Worm (Caenorhabditis elegans): ENCODE results near the gene D2023.4.
A peak's percentile ranks its signal among the peaks of the same experiment; 100 is the strongest.

Gene D2023.4

DNA sequence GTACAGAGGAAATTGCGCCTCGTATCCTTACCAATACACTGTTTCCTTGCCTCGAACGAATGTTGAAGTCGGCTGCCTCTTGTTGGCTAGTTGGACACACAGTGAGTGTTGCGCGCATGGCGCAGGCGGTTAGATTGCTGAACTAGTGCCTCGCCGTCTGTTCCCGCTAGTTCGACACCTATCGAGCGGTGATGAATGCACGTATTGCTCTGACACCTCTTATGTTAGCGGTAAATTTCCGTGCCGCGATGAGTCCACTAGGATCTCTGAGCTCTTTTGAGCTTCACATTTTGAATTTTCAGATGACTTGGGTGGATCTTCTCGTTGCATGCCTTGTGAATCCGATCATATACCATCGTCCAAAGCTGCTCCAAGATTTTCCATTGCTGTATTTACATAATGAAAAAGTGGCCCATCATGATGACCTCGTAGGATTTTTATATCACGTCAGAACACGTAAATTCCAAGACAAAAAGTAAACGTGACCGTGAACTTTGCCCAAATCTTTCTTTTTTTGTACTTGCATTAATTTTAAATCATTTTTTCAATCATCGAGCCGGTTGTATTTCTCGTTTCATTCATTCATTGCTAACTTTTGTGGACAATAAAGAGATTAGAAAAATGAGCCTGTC lies 42.6 kb downstream of the D2023.4 start, which contains the start of gene F55A11.11 (continued):
- TF ChIP-seq aly-2 (tag; optimal IDR thresholded peaks at IDR 0.05), result no peak

ce11 chrV:11779810-11780209 lies 45.8 kb downstream of the D2023.4 start:
- TF ChIP-seq elt-3 (tag; optimal IDR thresholded peaks at IDR 0.05) (no peak), unc-62 (GFP tag; optimal IDR thresholded peaks at IDR 0.05) (peak; percentile 89), fos-1 (tag; optimal IDR thresholded peaks at IDR 0.05) (no peak), ama-1 (optimal IDR thresholded peaks at IDR 0.05) (no peak), fkh-2 (tag; optimal IDR thresholded peaks at IDR 0.05) (no peak)

DNA sequence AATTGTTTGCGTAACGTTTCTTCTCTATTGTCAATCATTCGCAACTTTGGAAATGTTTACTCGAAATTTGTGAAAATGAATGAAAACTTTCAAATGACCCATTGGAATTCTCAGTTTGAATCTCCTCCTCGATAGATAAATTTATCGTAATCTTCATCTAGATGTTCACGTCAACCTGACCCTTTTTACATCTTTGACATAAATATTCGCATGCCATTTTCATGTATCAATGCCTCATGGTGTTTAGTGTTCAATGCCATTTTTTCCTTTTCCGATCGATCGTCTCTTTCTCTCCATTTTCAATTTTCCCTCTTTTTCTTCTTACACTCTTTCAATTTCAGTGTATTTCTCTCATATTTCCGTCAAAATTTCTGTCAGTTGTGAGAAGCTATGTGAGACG lies 46.3 kb downstream of the D2023.4 start:
- TF ChIP-seq snpc-4 (tag; optimal IDR thresholded peaks at IDR 0.05) (no peak), nhr-25 (tag; optimal IDR thresholded peaks at IDR 0.05) (peak; percentile 73), nhr-11 (tag; optimal IDR thresholded peaks at IDR 0.05) (no peak), egl-27 (tag; optimal IDR thresholded peaks at IDR 0.05) (no peak), fos-1 (tag; optimal IDR thresholded peaks at IDR 0.05) (no peak), elt-1 (tag; optimal IDR thresholded peaks at IDR 0.05) (peak; percentile 95), unc-62 (GFP tag; optimal IDR thresholded peaks at IDR 0.05) (no peak), R02D3.7 (tag; optimal IDR thresholded peaks at IDR 0.05) (no peak), nhr-28 (tag; optimal IDR thresholded peaks at IDR 0.05) (no peak), mml-1 (tag; optimal IDR thresholded peaks at IDR 0.05) (no peak), pqm-1 (tag; optimal IDR thresholded peaks at IDR 0.05) (no peak), jun-1 (tag; optimal IDR thresholded peaks at IDR 0.05) (no peak), daf-12 (tag; optimal IDR thresholded peaks at IDR 0.05) (no peak), egl-5 (tag; optimal IDR thresholded peaks at IDR 0.05) (no peak), ztf-11 (tag; optimal IDR thresholded peaks at IDR 0.05) (no peak), elt-2 (tag; optimal IDR thresholded peaks at IDR 0.05) (no peak), nhr-67 (tag; optimal IDR thresholded peaks at IDR 0.05) (no peak), ceh-82 (tag; optimal IDR thresholded peaks at IDR 0.05) (no peak), nhr-23 (tag; optimal IDR thresholded peaks at IDR 0.05) (peak; percentile 51), ztf-4 (tag; optimal IDR thresholded peaks at IDR 0.05) (no peak), mdl-1 (tag; optimal IDR thresholded peaks at IDR 0.05) (no peak)

DNA sequence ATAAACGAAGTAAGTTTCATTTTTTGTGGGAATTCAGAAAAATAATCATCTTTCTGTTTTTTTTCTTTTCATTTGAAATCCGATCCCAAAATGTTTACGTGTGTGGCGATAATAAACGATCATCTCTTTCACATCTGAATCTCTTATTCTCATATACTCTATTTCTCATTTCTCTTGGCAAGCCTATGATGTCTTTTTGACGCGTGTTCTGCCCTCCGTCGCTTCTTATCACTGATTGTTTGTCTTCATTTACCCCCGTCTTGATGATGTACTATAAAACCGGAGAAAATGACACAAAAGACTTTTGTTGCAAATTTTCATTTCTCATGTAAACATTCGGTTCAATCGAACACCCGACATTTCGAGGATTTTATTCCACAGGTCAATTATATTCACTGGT lies 47.7 kb downstream of the D2023.4 start:
- no peak for TF ChIP-seq mml-1 (tag; optimal IDR thresholded peaks at IDR 0.05)
- no peak for TF ChIP-seq ceh-16 (tag; optimal IDR thresholded peaks at IDR 0.05)
- no peak for TF ChIP-seq sea-2 (GFP tag; optimal IDR thresholded peaks at IDR 0.05)
- TF ChIP-seq ceh-82 (tag; optimal IDR thresholded peaks at IDR 0.05), result no peak
- no peak for TF ChIP-seq nhr-25 (tag; optimal IDR thresholded peaks at IDR 0.05)
- TF ChIP-seq ZK546.5 (tag; optimal IDR thresholded peaks at IDR 0.05), result no peak
- no peak for TF ChIP-seq nhr-11 (tag; optimal IDR thresholded peaks at IDR 0.05)
- TF ChIP-seq fkh-2 (tag; optimal IDR thresholded peaks at IDR 0.05), result no peak
- peak; percentile 62 for TF ChIP-seq elt-2 (tag; optimal IDR thresholded peaks at IDR 0.05)
- TF ChIP-seq aly-2 (tag; optimal IDR thresholded peaks at IDR 0.05), result no peak
- no peak for TF ChIP-seq lin-15B (tag; optimal IDR thresholded peaks at IDR 0.05)
- TF ChIP-seq nhr-12 (tag; optimal IDR thresholded peaks at IDR 0.05), result no peak
- TF ChIP-seq fkh-10 (GFP tag; optimal IDR thresholded peaks at IDR 0.05), result no peak
- no peak for TF ChIP-seq lin-39 (tag; optimal IDR thresholded peaks at IDR 0.05)
- no peak for TF ChIP-seq zag-1 (tag; optimal IDR thresholded peaks at IDR 0.05)
- TF ChIP-seq nhr-23 (tag; optimal IDR thresholded peaks at IDR 0.05), result no peak
- TF ChIP-seq mdl-1 (tag; optimal IDR thresholded peaks at IDR 0.05), result no peak
- no peak for TF ChIP-seq daf-12 (tag; optimal IDR thresholded peaks at IDR 0.05)
- no peak for TF ChIP-seq R02D3.7 (tag; optimal IDR thresholded peaks at IDR 0.05)
- TF ChIP-seq unc-62 (GFP tag; optimal IDR thresholded peaks at IDR 0.05), result no peak
- peak; percentile 19 for TF ChIP-seq nfya-1 (tag; optimal IDR thresholded peaks at IDR 0.05; ENCODE audit: insufficient read depth)
- no peak for TF ChIP-seq ztf-11 (tag; optimal IDR thresholded peaks at IDR 0.05)
- TF ChIP-seq nhr-28 (tag; optimal IDR thresholded peaks at IDR 0.05), result no peak
- no peak for TF ChIP-seq hmg-11 (tag; optimal IDR thresholded peaks at IDR 0.05)
- TF ChIP-seq fos-1 (tag; optimal IDR thresholded peaks at IDR 0.05), result no peak
- TF ChIP-seq lsy-12 (tag; optimal IDR thresholded peaks at IDR 0.05), result no peak
- no peak for TF ChIP-seq skn-1 (tag; optimal IDR thresholded peaks at IDR 0.05)
- TF ChIP-seq ztf-4 (tag; optimal IDR thresholded peaks at IDR 0.05), result no peak
- no peak for TF ChIP-seq elt-1 (tag; optimal IDR thresholded peaks at IDR 0.05)
- TF ChIP-seq pha-4 (tag; optimal IDR thresholded peaks at IDR 0.05), result peak; percentile 6
- TF ChIP-seq eor-1 (tag; optimal IDR thresholded peaks at IDR 0.05), result no peak
- TF ChIP-seq ama-1 (optimal IDR thresholded peaks at IDR 0.05), result no peak
- no peak for TF ChIP-seq nhr-67 (tag; optimal IDR thresholded peaks at IDR 0.05)
- TF ChIP-seq egl-27 (tag; optimal IDR thresholded peaks at IDR 0.05), result no peak
- no peak for TF ChIP-seq unc-39 (tag; optimal IDR thresholded peaks at IDR 0.05)
- no peak for TF ChIP-seq ceh-28 (tag; optimal IDR thresholded peaks at IDR 0.05)
- TF ChIP-seq pqm-1 (tag; optimal IDR thresholded peaks at IDR 0.05), result peak; percentile 13
- no peak for TF ChIP-seq jun-1 (tag; optimal IDR thresholded peaks at IDR 0.05)
- peak; percentile 47 for TF ChIP-seq egl-5 (tag; optimal IDR thresholded peaks at IDR 0.05)
- no peak for TF ChIP-seq nhr-237 (tag; optimal IDR thresholded peaks at IDR 0.05)
- no peak for TF ChIP-seq snpc-4 (tag; optimal IDR thresholded peaks at IDR 0.05)
- no peak for TF ChIP-seq tbx-2 (tag; optimal IDR thresholded peaks at IDR 0.05)
- no peak for TF ChIP-seq nhr-76 (tag; optimal IDR thresholded peaks at IDR 0.05)
- peak in 1 of 3 experiments; percentile 42 for TF ChIP-seq elt-3 (tag; optimal IDR thresholded peaks at IDR 0.05)

Measured in whole organism, L3 larva.